Fruit fly (Drosophila melanogaster): ENCODE data around the gene Dpm1.

Gene Dpm1

DNA sequence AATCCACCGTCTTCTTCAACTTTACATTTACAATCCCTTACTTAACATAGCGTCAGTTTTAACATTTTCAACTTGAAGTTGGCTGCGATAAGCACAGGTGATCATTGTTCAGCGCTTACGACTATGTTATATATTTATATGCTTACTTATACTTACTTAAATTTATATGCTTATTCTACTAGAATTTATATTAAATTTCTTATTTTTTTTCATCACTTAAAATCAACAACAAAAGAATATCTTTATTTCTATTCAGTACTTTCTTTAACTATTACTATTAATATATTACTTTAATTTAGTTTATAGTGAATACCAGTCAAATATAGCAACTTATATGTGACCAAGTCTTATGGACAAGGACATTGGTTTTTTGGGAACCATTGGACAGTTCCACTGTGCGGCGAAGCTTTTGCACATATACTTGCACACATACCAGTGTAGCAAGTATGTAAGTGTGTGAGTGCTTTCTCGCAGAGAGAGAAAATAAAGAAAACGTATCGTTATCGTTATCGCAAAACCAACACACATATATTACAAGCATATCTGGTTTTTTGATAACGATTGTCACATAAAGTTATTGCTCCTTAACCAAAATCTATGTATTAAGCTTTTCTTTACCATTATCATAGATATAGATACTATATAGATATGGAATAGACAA, 8.9 kb downstream of the Dpm1 start, which contains the start of gene Hasp (continued):
- peak; percentile 36 for TF ChIP-seq CG3919 (GFP tag; optimal IDR thresholded peaks at IDR 0.05)
- TF ChIP-seq net (GFP tag; optimal IDR thresholded peaks at IDR 0.05): no peak
- TF ChIP-seq Smox (GFP tag; optimal IDR thresholded peaks at IDR 0.05): peak; percentile 3
- peak; percentile 41 for TF ChIP-seq CG15336 (GFP tag; IDR thresholded peaks at IDR 0.05)
- TF ChIP-seq dac (GFP tag; optimal IDR thresholded peaks at IDR 0.05): no peak
- TF ChIP-seq CG8319 (GFP tag; optimal IDR thresholded peaks at IDR 0.05): no peak
- TF ChIP-seq Sox102F (GFP tag; optimal IDR thresholded peaks at IDR 0.05): peak; percentile 30
- no peak for TF ChIP-seq CG6792 (GFP tag; optimal IDR thresholded peaks at IDR 0.05)
- TF ChIP-seq dsx (GFP tag; optimal IDR thresholded peaks at IDR 0.05; ENCODE audit: poor library complexity, severe bottlenecking): no peak
- TF ChIP-seq Ets21C (GFP tag; optimal IDR thresholded peaks at IDR 0.05): no peak
- no peak for TF ChIP-seq CG16779 (tag; optimal IDR thresholded peaks at IDR 0.05)

DNA sequence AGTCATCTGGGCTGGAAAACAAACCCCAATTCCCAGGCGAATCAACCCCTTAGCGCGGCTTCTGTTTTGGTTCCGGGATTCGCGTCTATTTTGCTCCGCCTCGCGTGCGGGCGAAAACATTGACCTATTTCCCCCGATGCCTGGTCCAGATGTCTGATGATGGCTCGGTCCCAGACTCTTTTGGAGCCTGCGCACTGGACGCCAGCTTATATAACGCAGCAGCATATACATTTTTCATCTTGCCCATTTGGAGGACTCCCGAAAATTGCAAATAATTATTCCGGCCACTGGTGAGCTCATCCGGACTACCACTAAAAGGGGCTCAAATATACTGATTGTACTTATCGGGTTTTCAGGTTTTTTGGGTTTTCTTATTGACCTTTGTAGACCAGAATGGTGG, 10.1 kb downstream of the Dpm1 start:
- TF ChIP-seq net (GFP tag; optimal IDR thresholded peaks at IDR 0.05) (no peak), fd59A (GFP tag; optimal IDR thresholded peaks at IDR 0.05) (no peak), topi (GFP tag; optimal IDR thresholded peaks at IDR 0.05) (no peak), fd85E (GFP tag; optimal IDR thresholded peaks at IDR 0.05) (no peak), CG6163 (GFP tag; IDR thresholded peaks at IDR 0.05) (no peak), dsx (GFP tag; optimal IDR thresholded peaks at IDR 0.05; ENCODE audit: poor library complexity, severe bottlenecking) (no peak), Lpt (GFP tag; optimal IDR thresholded peaks at IDR 0.05) (no peak)

DNA sequence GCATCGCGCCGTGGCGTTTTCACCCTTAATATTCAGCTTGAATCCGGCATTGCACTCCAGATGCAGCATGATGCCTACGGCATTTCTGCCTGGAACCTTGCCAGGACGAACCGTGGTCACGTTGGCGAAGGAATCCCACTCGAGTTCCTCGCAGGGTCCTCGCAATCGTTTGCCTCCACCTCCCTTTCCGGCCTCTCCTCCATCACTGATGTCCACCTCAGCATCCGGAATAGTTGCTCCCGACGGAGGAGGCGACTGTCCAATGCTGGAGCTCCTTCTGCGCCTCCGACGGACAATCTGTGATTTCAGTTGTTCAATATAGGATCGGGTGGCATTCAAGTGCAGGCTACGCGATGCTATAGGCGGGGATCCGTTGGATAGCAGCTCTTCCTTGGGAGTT, 14.0 kb downstream of the Dpm1 start:
- TF ChIP-seq CG9139 (GFP tag; optimal IDR thresholded peaks at IDR 0.05): no peak
- TF ChIP-seq spab (GFP tag; optimal IDR thresholded peaks at IDR 0.05): no peak

DNA sequence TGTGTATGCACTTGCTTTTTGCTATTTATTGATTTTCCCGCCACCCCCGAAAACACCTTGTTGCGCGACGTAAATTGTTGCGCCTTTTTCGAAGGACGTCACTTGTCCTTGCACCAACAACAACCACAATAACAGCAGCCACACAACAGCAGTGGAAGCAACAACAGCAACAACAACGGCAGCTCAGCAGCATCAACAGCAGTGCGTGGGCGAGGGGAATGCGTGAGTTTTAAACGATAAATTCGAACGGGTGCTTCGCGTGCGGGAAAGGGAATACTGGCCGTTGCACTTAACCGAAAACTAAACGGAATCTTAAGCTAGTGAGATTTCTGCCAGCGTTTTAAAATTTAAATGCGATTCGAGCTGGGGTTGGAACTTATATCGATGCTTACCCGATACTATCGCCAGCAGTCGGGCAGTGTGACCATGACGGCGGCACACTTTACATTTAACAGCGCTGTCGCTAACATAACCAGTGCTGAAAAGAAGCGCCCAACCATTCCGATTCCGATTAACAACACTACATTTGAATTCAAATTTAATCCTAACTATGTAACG, 17.7 kb downstream of the Dpm1 start, which contains the start of gene cyst:
cyst (minus strand) TSS at position 404 of the 558 bp plus-strand sequence.
- TF ChIP-seq Hr38 (GFP tag; optimal IDR thresholded peaks at IDR 0.05) (no peak), CG6163 (GFP tag; IDR thresholded peaks at IDR 0.05) (no peak), Lpt (GFP tag; optimal IDR thresholded peaks at IDR 0.05) (no peak), fd85E (GFP tag; optimal IDR thresholded peaks at IDR 0.05) (no peak), CG11762 (GFP tag; optimal IDR thresholded peaks at IDR 0.05; ENCODE audit: insufficient read depth) (no peak), Hr4 (GFP tag; optimal IDR thresholded peaks at IDR 0.05) (no peak), CG11902 (GFP tag; optimal IDR thresholded peaks at IDR 0.05) (no peak), lz (GFP tag; optimal IDR thresholded peaks at IDR 0.05) (no peak), eg (GFP tag; IDR thresholded peaks at IDR 0.05) (0 out of 3 replicates have a peak, but pooled peaks have one; percentile 37), Ets21C (GFP tag; optimal IDR thresholded peaks at IDR 0.05) (no peak), CG31627 (GFP tag; optimal IDR thresholded peaks at IDR 0.05) (peak; percentile 34), fkh (GFP tag; optimal IDR thresholded peaks at IDR 0.05) (no peak), esn (GFP tag; optimal IDR thresholded peaks at IDR 0.05) (peak; percentile 43), net (GFP tag; optimal IDR thresholded peaks at IDR 0.05) (no peak), CG15336 (GFP tag; IDR thresholded peaks at IDR 0.05) (no peak), acj6 (GFP tag; optimal IDR thresholded peaks at IDR 0.05) (no peak), CG1621 (tag; optimal IDR thresholded peaks at IDR 0.05) (no peak), cyc (GFP tag; optimal IDR thresholded peaks at IDR 0.05) (peak; percentile 47), CG4318 (GFP tag; optimal IDR thresholded peaks at IDR 0.05) (no peak), Sox14 (GFP tag; optimal IDR thresholded peaks at IDR 0.05) (peak; percentile 36), Ets96B (tag; optimal IDR thresholded peaks at IDR 0.05) (no peak), vri (GFP tag; optimal IDR thresholded peaks at IDR 0.05) (no peak), Gug (GFP tag; IDR thresholded peaks at IDR 0.05) (no peak)

All from whole organism, prepupa.